Worm (Caenorhabditis elegans) whole organism, L1 larva: Measurements from ENCODE around the gene C45E5.1.

Experiments used
- egl-27 ChIP-seq, 2 experiments: fragments of 150-350 bp in 1 of 2; sonication (generic microtip); optimal IDR thresholded peaks; 3 replicates each; lab custom pipeline; 2017 to 2018; ENCODE audit warnings: missing biosample characterization in 2 of 2, missing genetic modification characterization in 2 of 2, missing genetic modification reagents in 2 of 2
- mdl-1 ChIP-seq, 2 experiments: fragments of 150-350 bp; optimal IDR thresholded peaks; 2 replicates each; lab custom pipeline; 2014 to 2017; ENCODE audit warnings: missing biosample characterization in 2 of 2, missing genetic modification characterization in 2 of 2, inconsistent platforms in 1 of 2
- nhr-77 ChIP-seq: fragments of 150-350 bp; optimal IDR thresholded peaks from 2 replicates; lab custom pipeline; 2014; ENCODE audit warnings: missing biosample characterization, missing genetic modification characterization
- skn-1 ChIP-seq: fragments of 150-350 bp; optimal IDR thresholded peaks from 2 replicates; lab custom pipeline; 2014; ENCODE audit warnings: missing biosample characterization, missing genetic modification characterization
- sptf-1 ChIP-seq: fragments of 150-350 bp; optimal IDR thresholded peaks from 2 replicates; lab custom pipeline; 2014; ENCODE audit warnings: missing biosample characterization, missing genetic modification characterization
- tbx-2 ChIP-seq: sonication (generic microtip); optimal IDR thresholded peaks from 2 replicates; lab custom pipeline; 2016; ENCODE audit warnings: missing genetic modification characterization, missing compliant biosample characterization
- zip-4 ChIP-seq: fragments of 200-800 bp; sonication (Bioruptor generic); optimal IDR thresholded peaks from 2 replicates; lab custom pipeline; 2018; ENCODE audit warnings: mild to moderate bottlenecking, missing genetic modification characterization, moderate library complexity, missing compliant biosample characterization

DNA sequence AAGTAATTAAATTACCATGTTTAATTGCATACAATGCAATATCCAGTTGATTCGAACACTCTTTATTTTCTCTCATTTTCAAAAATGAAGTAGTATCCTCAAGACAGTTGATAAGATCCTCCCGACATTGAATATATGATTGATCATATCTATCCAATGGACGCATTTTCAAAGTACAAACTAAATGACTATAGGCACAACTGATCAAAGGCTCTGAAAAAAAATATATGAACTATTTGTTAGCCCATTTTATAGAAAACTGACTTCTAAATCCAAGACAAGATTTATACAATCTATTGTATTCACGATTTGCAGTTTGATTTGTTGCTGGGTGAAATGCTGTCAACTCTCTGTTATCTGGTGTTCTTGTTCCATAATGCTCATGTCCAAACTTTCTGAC, 51.3 kb downstream of the C45E5.1 start:
- TF ChIP-seq skn-1 (tag; lab: Kevin White, UChicago) (no peak), nhr-77 (no peak), mdl-1 (tag; optimal IDR thresholded peaks at IDR 0.05; lab: Kevin White, UChicago) (no peak), egl-27 (tag; optimal IDR thresholded peaks at IDR 0.05; lab: Kevin White, UChicago) (no peak), zip-4 (no peak), sptf-1 (tag; lab: Kevin White, UChicago) (no peak), tbx-2 (tag; lab: Kevin White, UChicago) (no peak)
